Fruit fly (Drosophila melanogaster): ENCODE measurements around the gene CG10341.

CG10341 gene

dm6 chr2L:18695404-18695804 is 3.1 kb upstream of the CG10341 start, which contains the start of the genes CG10383 and CG10338 (continued):
- TF ChIP-seq eg (GFP tag; IDR thresholded peaks at IDR 0.05) (peak; percentile 94), fd59A (GFP tag; optimal IDR thresholded peaks at IDR 0.05) (peak; percentile 22), CG9139 (GFP tag; optimal IDR thresholded peaks at IDR 0.05) (no peak), Blimp-1 (GFP tag; optimal IDR thresholded peaks at IDR 0.05) (peak; percentile 96), Ets96B (tag; optimal IDR thresholded peaks at IDR 0.05) (peak; percentile 63), spab (GFP tag; optimal IDR thresholded peaks at IDR 0.05) (peak; percentile 41), pdm3 (GFP tag; optimal IDR thresholded peaks at IDR 0.05) (no peak), CG3919 (GFP tag; optimal IDR thresholded peaks at IDR 0.05) (peak; percentile 93), Lpt (GFP tag; optimal IDR thresholded peaks at IDR 0.05) (peak; percentile 82), lz (GFP tag; optimal IDR thresholded peaks at IDR 0.05) (peak; percentile 89), CG10669 (GFP tag; optimal IDR thresholded peaks at IDR 0.05) (peak; percentile 64), CG10631 (GFP tag; optimal IDR thresholded peaks at IDR 0.05) (peak; percentile 84), Sox15 (GFP tag; optimal IDR thresholded peaks at IDR 0.05) (peak; percentile 84), Eip78C (GFP tag) (peak; percentile 96), CG6163 (GFP tag; IDR thresholded peaks at IDR 0.05) (peak; percentile 95), CG1621 (tag; optimal IDR thresholded peaks at IDR 0.05) (peak; percentile 61), Sox14 (GFP tag; optimal IDR thresholded peaks at IDR 0.05) (peak; percentile 91), Eip75B (GFP tag; optimal IDR thresholded peaks at IDR 0.05) (peak; percentile 86), CG8319 (GFP tag; optimal IDR thresholded peaks at IDR 0.05) (peak; percentile 88), CG16779 (tag; optimal IDR thresholded peaks at IDR 0.05) (peak; percentile 47), esn (GFP tag; optimal IDR thresholded peaks at IDR 0.05) (peak; percentile 88)

dm6 chr2L:18702721-18703488 is 4.4 kb downstream of the CG10341 start, which contains the start of the genes CG10376 and CG10343:
TSS of gene CG10376 (minus strand) at chr2L:18703105.
TSS of gene CG10343 (plus strand) at chr2L:18703473.
- TF ChIP-seq dac (GFP tag; optimal IDR thresholded peaks at IDR 0.05) (peak; percentile 73), spab (GFP tag; optimal IDR thresholded peaks at IDR 0.05) (no peak), CG8319 (GFP tag; optimal IDR thresholded peaks at IDR 0.05) (peak; percentile 59), CG32006 (GFP tag; optimal IDR thresholded peaks at IDR 0.05) (peak; percentile 93), salr (GFP tag; optimal IDR thresholded peaks at IDR 0.05) (peak; percentile 54 to 80), dsx (GFP tag; optimal IDR thresholded peaks at IDR 0.05; ENCODE audit: poor library complexity, severe bottlenecking) (peak; percentile 84), CG16779 (tag; optimal IDR thresholded peaks at IDR 0.05) (no peak), Sox14 (GFP tag; optimal IDR thresholded peaks at IDR 0.05) (peak; percentile 83), CG9139 (GFP tag; optimal IDR thresholded peaks at IDR 0.05) (no peak), net (GFP tag; optimal IDR thresholded peaks at IDR 0.05) (peak; percentile 60), CG6276 (GFP tag; optimal IDR thresholded peaks at IDR 0.05) (no peak), Met (GFP tag; optimal IDR thresholded peaks at IDR 0.05) (no peak), CG1621 (tag; optimal IDR thresholded peaks at IDR 0.05) (peak; percentile 42), Eip78C (GFP tag) (peak; percentile 92), Lpt (GFP tag; optimal IDR thresholded peaks at IDR 0.05) (peak; percentile 75), Hr38 (GFP tag; optimal IDR thresholded peaks at IDR 0.05) (no peak), vri (GFP tag; optimal IDR thresholded peaks at IDR 0.05) (peak; percentile 11), CG6854 (GFP tag; optimal IDR thresholded peaks at IDR 0.05) (peak; percentile 10), CG10669 (GFP tag; optimal IDR thresholded peaks at IDR 0.05) (peak; percentile 81), CG8632 (GFP tag; optimal IDR thresholded peaks at IDR 0.05) (peak; percentile 82), Sox15 (GFP tag; optimal IDR thresholded peaks at IDR 0.05) (peak; percentile 88), CG4318 (GFP tag; optimal IDR thresholded peaks at IDR 0.05) (no peak), CG6808 (GFP tag; optimal IDR thresholded peaks at IDR 0.05) (peak; percentile 77), Gug (GFP tag; IDR thresholded peaks at IDR 0.05) (peak; percentile 85), pdm3 (GFP tag; optimal IDR thresholded peaks at IDR 0.05) (no peak), CG11762 (GFP tag; optimal IDR thresholded peaks at IDR 0.05; ENCODE audit: insufficient read depth) (peak; percentile 40), achi (GFP tag; optimal IDR thresholded peaks at IDR 0.05) (peak; percentile 82), fkh (GFP tag; optimal IDR thresholded peaks at IDR 0.05) (peak; percentile 91), Blimp-1 (GFP tag; optimal IDR thresholded peaks at IDR 0.05) (peak; percentile 61), CG11294 (GFP tag; IDR thresholded peaks at IDR 0.05) (peak; percentile 84), CG6163 (GFP tag; IDR thresholded peaks at IDR 0.05) (peak; percentile 76), svp (GFP tag) (peak; percentile 81), eg (GFP tag; IDR thresholded peaks at IDR 0.05) (peak; percentile 82), OdsH (GFP tag; optimal IDR thresholded peaks at IDR 0.05) (peak; percentile 89), Smox (GFP tag; optimal IDR thresholded peaks at IDR 0.05) (no peak), CG34406 (GFP tag; optimal IDR thresholded peaks at IDR 0.05) (peak; percentile 84), cyc (GFP tag; optimal IDR thresholded peaks at IDR 0.05) (peak; percentile 73), Ets96B (tag; optimal IDR thresholded peaks at IDR 0.05) (peak; percentile 87), Ets21C (GFP tag; optimal IDR thresholded peaks at IDR 0.05) (peak; percentile 65), CG3919 (GFP tag; optimal IDR thresholded peaks at IDR 0.05) (peak; percentile 76)

Measured in whole organism, prepupa.